Fruit fly (Drosophila melanogaster): ENCODE results near the gene CG5078.
A peak's percentile ranks its signal among the peaks of the same experiment; 100 is the strongest.

The CG5078 gene

dm6 chr3L:20497124-20497996, 8.5 kb upstream of the CG5078 start, which contains the start of gene CG32425 (continued):
- TF ChIP-seq CG1603 (tag; optimal IDR thresholded peaks at IDR 0.05), result peak; percentile 48
- no peak for TF ChIP-seq ato (GFP tag; IDR thresholded peaks at IDR 0.05; ENCODE audit: partially characterized antibody)
- TF ChIP-seq tin (GFP tag; optimal IDR thresholded peaks at IDR 0.05), result peak; percentile 5
- TF ChIP-seq CG33213 (GFP tag; optimal IDR thresholded peaks at IDR 0.05), result peak; percentile 34
- TF ChIP-seq az2 (GFP tag; optimal IDR thresholded peaks at IDR 0.05), result peak; percentile 11
- peak; percentile 22; the same call in 1 of the 2 replicates for TF ChIP-seq Bgb (GFP tag; IDR thresholded peaks at IDR 0.05; ENCODE audit: partially characterized antibody)
- no peak for TF ChIP-seq eyg (GFP tag; optimal IDR thresholded peaks at IDR 0.05)
- 0 out of 3 replicates have a peak, but pooled peaks have one; percentile 12 for TF ChIP-seq ase (GFP tag; IDR thresholded peaks at IDR 0.05)
- no peak for TF ChIP-seq CG32767 (GFP tag; IDR thresholded peaks at IDR 0.05)
- peak; percentile 23; the same call in 1 of the 2 replicates for TF ChIP-seq CG3847 (GFP tag; IDR thresholded peaks at IDR 0.05)
- no peak for TF ChIP-seq CG11093 (GFP tag; IDR thresholded peaks at IDR 0.05)
- TF ChIP-seq Fer1 (GFP tag; optimal IDR thresholded peaks at IDR 0.05), result peak; percentile 37

DNA sequence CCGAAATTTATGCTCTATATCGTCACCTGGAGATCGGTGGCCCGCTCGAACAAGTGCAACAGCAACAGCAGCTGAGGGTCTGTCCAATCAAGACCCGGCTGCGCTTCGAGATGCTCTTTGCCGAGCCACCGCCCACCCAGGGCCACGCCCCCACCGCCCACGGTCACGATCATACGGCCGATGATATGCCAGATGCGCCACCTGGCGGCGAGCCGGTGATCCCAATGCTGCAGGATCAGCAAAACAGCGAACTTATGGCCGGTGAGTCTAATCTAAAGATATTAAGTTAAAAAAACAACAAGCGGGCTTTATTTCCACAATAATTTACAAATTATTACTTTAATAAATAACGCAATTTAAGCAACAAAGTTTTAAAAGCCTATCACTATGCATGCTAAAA, 7.6 kb upstream of the CG5078 start:
- TF ChIP-seq Ptx1 (GFP tag; IDR thresholded peaks at IDR 0.05) (no peak), CG3065 (GFP tag; optimal IDR thresholded peaks at IDR 0.05) (peak; percentile 60), CG9609 (GFP tag; optimal IDR thresholded peaks at IDR 0.05) (no peak), Max (GFP tag; optimal IDR thresholded peaks at IDR 0.05) (no peak), aop (GFP tag; IDR thresholded peaks at IDR 0.05) (no peak), ci (GFP tag; IDR thresholded peaks at IDR 0.05) (no peak), amos (GFP tag; IDR thresholded peaks at IDR 0.05; ENCODE audit: partially characterized antibody) (0 out of 2 replicates have a peak, but pooled peaks have one; percentile 19), emc (GFP tag; optimal IDR thresholded peaks at IDR 0.05) (no peak), Elba2 (GFP tag; optimal IDR thresholded peaks at IDR 0.05) (no peak), CG6254 (GFP tag; optimal IDR thresholded peaks at IDR 0.05) (no peak), CG5953 (GFP tag; IDR thresholded peaks at IDR 0.05) (no peak), Oaz (GFP tag; IDR thresholded peaks at IDR 0.05) (no peak), cwo (GFP tag; optimal IDR thresholded peaks at IDR 0.05) (no peak), gt (GFP tag; IDR thresholded peaks at IDR 0.05) (0 out of 2 replicates have a peak, but pooled peaks have one; percentile 19), CG17186 (GFP tag; optimal IDR thresholded peaks at IDR 0.05) (no peak), CG12071 (GFP tag; optimal IDR thresholded peaks at IDR 0.05) (no peak), nau (GFP tag; optimal IDR thresholded peaks at IDR 0.05) (no peak), CG6813 (GFP tag; optimal IDR thresholded peaks at IDR 0.05) (no peak), otp (GFP tag; IDR thresholded peaks at IDR 0.05) (0 out of 3 replicates have a peak, but pooled peaks have one; percentile 30), CG31388 (GFP tag; optimal IDR thresholded peaks at IDR 0.05) (no peak), CG1024 (GFP tag; IDR thresholded peaks at IDR 0.05) (no peak), schlank (tag; optimal IDR thresholded peaks at IDR 0.05) (no peak), Stat92E (GFP tag; optimal IDR thresholded peaks at IDR 0.05) (no peak), crol (GFP tag; IDR thresholded peaks at IDR 0.05) (no peak), Atf-2 (GFP tag; optimal IDR thresholded peaks at IDR 0.05) (no peak), pzg (GFP tag; optimal IDR thresholded peaks at IDR 0.05) (no peak), run (tag; optimal IDR thresholded peaks at IDR 0.05) (no peak), Pdp1 (GFP tag; optimal IDR thresholded peaks at IDR 0.05) (no peak), CG10267 (tag; optimal IDR thresholded peaks at IDR 0.05) (no peak), Opbp (GFP tag; IDR thresholded peaks at IDR 0.05; ENCODE audit: partially characterized antibody) (0 out of 3 replicates have a peak, but pooled peaks have one; percentile 16), CG11398 (GFP tag; optimal IDR thresholded peaks at IDR 0.05) (no peak), hbn (GFP tag; IDR thresholded peaks at IDR 0.05; ENCODE audit: partially characterized antibody) (no peak), CG42726 (GFP tag; IDR thresholded peaks at IDR 0.05; ENCODE audit: partially characterized antibody) (no peak), Scr (GFP tag; IDR thresholded peaks at IDR 0.05; ENCODE audit: partially characterized antibody) (no peak), dysf (GFP tag; IDR thresholded peaks at IDR 0.05) (no peak)
